Fruit fly (Drosophila melanogaster) whole organism, pupa: ENCODE measurements around the gene geko.
A peak's percentile ranks its signal among the peaks of the same experiment; 100 is the strongest.

Experiments
- CG10348 ChIP-seq: fragments of 200-800 bp; sonication (Bioruptor generic); IDR thresholded peaks from 2 replicates; pipeline ENCODE4 v1.3.6; 2022; ENCODE audit warnings: missing biosample characterization, missing genetic modification characterization
- CG12605 ChIP-seq: fragments of 200-800 bp; sonication (Bioruptor generic); IDR thresholded peaks from 2 replicates; pipeline ENCODE4 v1.3.6; 2022; ENCODE audit warnings: missing biosample characterization, missing genetic modification characterization
- CG13204 ChIP-seq: fragments of 200-800 bp; sonication (Bioruptor generic); optimal IDR thresholded peaks from 2 replicates; lab custom pipeline; 2018; ENCODE audit warnings: missing biosample characterization, mild to moderate bottlenecking, missing genetic modification characterization, moderate library complexity
- CG32121 ChIP-seq: fragments of 200-800 bp; sonication (Bioruptor generic); IDR thresholded peaks from 2 replicates; pipeline ENCODE4 v1.3.6; 2022; ENCODE audit warnings: missing biosample characterization, missing genetic modification characterization
- CG8159 ChIP-seq: fragments of 200-800 bp; sonication (Bioruptor generic); optimal IDR thresholded peaks from 3 replicates; lab custom pipeline; 2018; ENCODE audit warnings: missing biosample characterization, mild to moderate bottlenecking, missing genetic modification characterization, moderate library complexity
- D1 ChIP-seq: fragments of 200-800 bp; sonication (Bioruptor generic); optimal IDR thresholded peaks from 2 replicates; lab custom pipeline; 2018; ENCODE audit warnings: missing biosample characterization, mild to moderate bottlenecking, missing genetic modification characterization, moderate library complexity
- EcR ChIP-seq: fragments of 200-800 bp; sonication (Bioruptor generic); optimal IDR thresholded peaks from 3 replicates; lab custom pipeline; 2019; ENCODE audit warnings: missing biosample characterization, missing genetic modification characterization, mild to moderate bottlenecking, moderate library complexity, missing genetic modification reagents
- Ets98B ChIP-seq: fragments of 200-800 bp; sonication (Bioruptor generic); IDR thresholded peaks from 2 replicates; pipeline ENCODE4 v1.3.6; 2022; ENCODE audit warnings: missing biosample characterization, missing genetic modification characterization
- Pif1A ChIP-seq: fragments of 200-800 bp; sonication (Bioruptor generic); optimal IDR thresholded peaks from 3 replicates; lab custom pipeline; 2016; ENCODE audit warnings: missing biosample characterization, missing genetic modification characterization
- Pif1B ChIP-seq: fragments of 200-800 bp; sonication (Bioruptor generic); optimal IDR thresholded peaks from 3 replicates; lab custom pipeline; 2016; ENCODE audit warnings: missing biosample characterization, missing genetic modification characterization
- Snoo ChIP-seq: fragments of 200-800 bp; sonication (Bioruptor generic); optimal IDR thresholded peaks from 3 replicates; lab custom pipeline; 2017; ENCODE audit warnings: missing biosample characterization, mild to moderate bottlenecking, missing genetic modification characterization, inconsistent platforms
- gl ChIP-seq: fragments of 200-800 bp; sonication (Bioruptor generic); optimal IDR thresholded peaks from 2 replicates; lab custom pipeline; 2018; ENCODE audit warnings: missing biosample characterization, mild to moderate bottlenecking, missing genetic modification characterization

DNA sequence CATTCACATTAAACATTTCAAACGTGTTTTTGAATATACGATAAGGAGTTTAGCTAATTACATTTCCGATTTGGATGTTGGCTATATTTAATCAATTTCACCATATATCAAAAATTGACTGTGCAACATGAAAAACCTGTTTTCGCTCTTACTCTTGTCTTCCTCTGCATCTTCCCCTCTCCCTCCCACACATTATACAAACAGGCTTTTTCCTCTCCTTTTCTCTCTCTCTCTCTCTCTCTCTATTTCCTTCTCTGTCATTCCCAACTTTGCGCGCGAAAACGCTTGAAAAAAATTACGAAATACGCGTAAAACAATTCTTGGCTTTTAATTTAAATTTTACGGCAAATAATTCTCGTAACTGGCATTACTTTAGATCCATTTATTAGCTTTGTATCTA lies 47.6 kb downstream of the geko start:
- no peak for TF ChIP-seq CG32121
- TF ChIP-seq gl (tag; lab: Kevin White, UChicago), result no peak
- TF ChIP-seq Pif1A, result no peak
- no peak for TF ChIP-seq CG12605 (GFP tag; lab: Robert Waterston, UW)
- TF ChIP-seq CG13204 (GFP tag; lab: Kevin White, UChicago), result no peak
- TF ChIP-seq Ets98B (GFP tag; lab: Robert Waterston, UW), result no peak
- TF ChIP-seq CG8159 (tag; lab: Kevin White, UChicago), result no peak
- TF ChIP-seq Pif1B (GFP tag; lab: Kevin White, UChicago), result no peak
- TF ChIP-seq Snoo, result no peak
- no peak for TF ChIP-seq CG10348 (GFP tag; lab: Robert Waterston, UW)
- TF ChIP-seq EcR (GFP tag; lab: Kevin White, UChicago), result peak; percentile 22
- TF ChIP-seq D1 (tag; lab: Kevin White, UChicago), result no peak
